Fruit fly (Drosophila melanogaster) whole organism, adult: ENCODE measurements around the gene pum.

Experiments
- CG11617 ChIP-seq: fragments of 200-800 bp; sonication (Bioruptor generic); optimal IDR thresholded peaks from 2 replicates; lab custom pipeline; 2017; ENCODE audit warnings: mild to moderate bottlenecking, missing biosample characterization, missing genetic modification reagents, missing genetic modification characterization
- CG12768 ChIP-seq: fragments of 200-800 bp; sonication (Bioruptor generic); optimal IDR thresholded peaks from 2 replicates; lab custom pipeline; 2017; ENCODE audit warnings: missing biosample characterization, missing genetic modification characterization, mild to moderate bottlenecking, moderate library complexity, missing genetic modification reagents
- CG14711 ChIP-seq: fragments of 200-800 bp; sonication (Bioruptor generic); optimal IDR thresholded peaks from 2 replicates; lab custom pipeline; 2018; ENCODE audit warnings: missing biosample characterization, mild to moderate bottlenecking, missing genetic modification characterization, moderate library complexity
- CG1620 ChIP-seq: fragments of 200-800 bp; sonication (Bioruptor generic); optimal IDR thresholded peaks from 2 replicates; lab custom pipeline; 2016; ENCODE audit warnings: missing biosample characterization, missing genetic modification characterization
- CG33017 ChIP-seq: fragments of 200-800 bp; sonication (Bioruptor generic); optimal IDR thresholded peaks from 2 replicates; lab custom pipeline; 2018; ENCODE audit warnings: missing biosample characterization, mild to moderate bottlenecking, missing genetic modification characterization, moderate library complexity
- CG5204 ChIP-seq: fragments of 200-800 bp; sonication (Bioruptor generic); optimal IDR thresholded peaks from 2 replicates; lab custom pipeline; 2016; ENCODE audit warnings: missing biosample characterization, missing genetic modification characterization
- CG7045 ChIP-seq: fragments of 200-800 bp; sonication (Bioruptor generic); optimal IDR thresholded peaks from 2 replicates; lab custom pipeline; 2017; ENCODE audit warnings: missing biosample characterization, mild to moderate bottlenecking, missing genetic modification characterization
- CG7101 ChIP-seq: fragments of 200-800 bp; sonication (Bioruptor generic); optimal IDR thresholded peaks from 2 replicates; lab custom pipeline; 2018; ENCODE audit warnings: missing biosample characterization, mild to moderate bottlenecking, missing genetic modification characterization, moderate library complexity
- Clk ChIP-seq: fragments of 200-800 bp; sonication (Bioruptor generic); optimal IDR thresholded peaks from 2 replicates; lab custom pipeline; 2017; ENCODE audit warnings: missing biosample characterization, missing genetic modification characterization
- Crg-1 ChIP-seq: fragments of 200-800 bp; sonication (Bioruptor generic); optimal IDR thresholded peaks from 2 replicates; lab custom pipeline; 2016; ENCODE audit warnings: missing biosample characterization, missing genetic modification characterization
- Hr96 ChIP-seq: fragments of 200-800 bp; sonication (Bioruptor generic); optimal IDR thresholded peaks from 2 replicates; lab custom pipeline; 2016; ENCODE audit warnings: missing biosample characterization, missing genetic modification characterization
- Mnt ChIP-seq: fragments of 200-800 bp; sonication (Bioruptor generic); optimal IDR thresholded peaks from 2 replicates; lab custom pipeline; 2016; ENCODE audit warnings: missing biosample characterization, mild to moderate bottlenecking, missing genetic modification characterization
- bab1 ChIP-seq: fragments of 200-800 bp; sonication (Bioruptor generic); optimal IDR thresholded peaks from 3 replicates; lab custom pipeline; 2019; ENCODE audit warnings: missing biosample characterization, mild to moderate bottlenecking, missing genetic modification characterization, moderate library complexity
- cic ChIP-seq: fragments of 200-800 bp; sonication (Bioruptor generic); optimal IDR thresholded peaks from 2 replicates; lab custom pipeline; 2017; ENCODE audit warnings: missing biosample characterization, mild to moderate bottlenecking, missing genetic modification characterization, moderate library complexity
- cnc ChIP-seq, 2 experiments: fragments of >200 bp; optimal IDR thresholded peaks; 2 replicates each; lab custom pipeline; 2017
- kay ChIP-seq: fragments of 200-800 bp; sonication (Bioruptor generic); peaks from one replicate; lab custom pipeline; 2016; ENCODE audit warnings: missing biosample characterization, missing genetic modification characterization, borderline replicate concordance
- ovo ChIP-seq: fragments of 200-800 bp; sonication (Bioruptor generic); optimal IDR thresholded peaks from 2 replicates; lab custom pipeline; 2016; ENCODE audit warnings: missing biosample characterization, missing genetic modification characterization
- pad ChIP-seq: fragments of 200-800 bp; sonication (Bioruptor generic); optimal IDR thresholded peaks from 3 replicates; lab custom pipeline; 2017; ENCODE audit warnings: missing biosample characterization, missing genetic modification characterization, mild to moderate bottlenecking, moderate library complexity, missing genetic modification reagents
- tj ChIP-seq: fragments of 200-800 bp; sonication (Bioruptor generic); optimal IDR thresholded peaks from 3 replicates; lab custom pipeline; 2017; ENCODE audit warnings: missing biosample characterization, mild to moderate bottlenecking, missing genetic modification characterization, moderate library complexity
- toe ChIP-seq: fragments of 200-800 bp; sonication (Bioruptor generic); optimal IDR thresholded peaks from 2 replicates; lab custom pipeline; 2016; ENCODE audit warnings: missing biosample characterization, missing genetic modification characterization

Gene pum

DNA sequence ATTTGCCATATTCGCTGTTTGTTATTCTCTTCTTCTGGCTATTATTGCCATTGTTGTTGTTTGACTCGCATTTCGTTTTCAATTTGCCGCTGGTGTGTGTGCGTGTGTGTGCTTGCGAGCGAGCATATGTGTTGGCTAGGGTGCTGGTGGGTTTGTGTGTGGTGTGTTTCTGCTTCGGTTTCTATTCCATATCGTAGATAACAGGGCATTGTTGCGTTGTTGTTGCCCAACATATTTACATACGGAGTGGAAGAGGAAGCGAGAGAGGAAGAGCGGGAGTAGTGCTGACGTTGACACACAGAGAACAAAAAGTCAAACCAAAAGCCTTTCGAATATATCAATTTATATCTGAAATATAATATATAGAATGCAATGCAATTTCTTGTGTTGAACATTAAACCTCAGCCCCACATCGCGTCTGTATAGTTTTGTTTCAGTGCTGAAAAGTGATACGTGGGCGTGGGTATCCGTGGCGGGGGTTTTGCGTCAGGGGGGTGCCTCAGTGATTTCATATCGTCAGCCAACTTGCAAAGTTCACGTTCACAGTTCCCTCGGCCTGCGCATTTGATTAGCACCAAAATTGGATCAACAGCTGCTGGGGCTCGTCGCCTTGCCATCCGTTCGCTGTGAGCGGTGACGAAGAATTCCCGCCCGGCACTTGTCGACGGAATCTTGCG is 182.9 kb downstream of the pum start:
- TF ChIP-seq kay (GFP tag; lab: Kevin White, UChicago): peak; percentile 98
- TF ChIP-seq bab1 (GFP tag; lab: Kevin White, UChicago): peak; percentile 63
- no peak for TF ChIP-seq CG5204 (GFP tag; lab: Kevin White, UChicago)
- TF ChIP-seq Clk (GFP tag; lab: Kevin White, UChicago): no peak
- TF ChIP-seq CG7101 (tag; lab: Kevin White, UChicago): peak; percentile 68
- peak; percentile 11 for TF ChIP-seq CG11617
- TF ChIP-seq cic: peak; percentile 61
- TF ChIP-seq Hr96: no peak
- peak; percentile 24 for TF ChIP-seq Mnt
- TF ChIP-seq toe (GFP tag; lab: Kevin White, UChicago): no peak
- TF ChIP-seq Crg-1: no peak
- peak; percentile 97 for TF ChIP-seq tj (GFP tag; lab: Kevin White, UChicago)
- TF ChIP-seq CG14711 (tag; lab: Kevin White, UChicago): peak; percentile 55
- no peak for TF ChIP-seq CG1620 (GFP tag; lab: Kevin White, UChicago)
- no peak for TF ChIP-seq CG12768
- no peak for TF ChIP-seq cnc (optimal IDR thresholded peaks at IDR 0.05; lab: Kevin White, UChicago)
- peak; percentile 27 for TF ChIP-seq ovo (GFP tag; lab: Kevin White, UChicago)
- TF ChIP-seq CG7045: peak; percentile 42
- TF ChIP-seq CG33017 (tag; lab: Kevin White, UChicago): peak; percentile 11
- peak; percentile 27 for TF ChIP-seq pad (GFP tag; lab: Kevin White, UChicago)

DNA sequence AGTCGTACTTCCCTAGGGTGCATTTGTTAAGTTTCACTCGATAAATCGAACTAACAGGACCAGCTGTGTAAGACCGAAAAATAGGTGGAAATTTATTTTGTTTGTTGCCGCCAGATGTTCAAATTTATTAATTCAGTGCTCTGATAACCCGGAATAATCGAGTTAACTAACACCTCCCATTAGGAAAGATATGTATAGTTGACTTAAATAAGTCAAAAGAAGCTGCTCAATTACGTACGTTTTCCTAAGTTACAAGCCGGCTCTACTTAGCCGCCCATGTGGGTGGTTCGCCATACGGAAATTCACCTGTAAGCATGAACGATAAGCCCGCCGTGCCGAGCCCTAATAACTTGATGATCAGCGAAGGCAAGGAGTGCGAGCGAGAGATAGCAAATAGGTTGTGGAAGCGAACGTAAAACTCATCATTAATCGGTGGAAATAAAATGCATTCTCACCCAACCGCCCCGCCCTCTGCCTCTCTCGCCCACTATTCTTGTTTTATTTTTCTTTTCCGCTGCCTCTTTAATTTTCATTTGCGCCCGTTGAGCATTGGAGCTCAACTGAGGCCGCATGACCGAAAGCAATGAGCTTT is 183.5 kb downstream of the pum start:
- TF ChIP-seq tj (GFP tag; lab: Kevin White, UChicago) (no peak), CG33017 (tag; lab: Kevin White, UChicago) (peak; percentile 69), cnc (optimal IDR thresholded peaks at IDR 0.05; lab: Kevin White, UChicago) (peak; percentile 80 to 97), CG12768 (peak; percentile 74), CG7101 (tag; lab: Kevin White, UChicago) (peak; percentile 69), toe (GFP tag; lab: Kevin White, UChicago) (peak; percentile 69), Clk (GFP tag; lab: Kevin White, UChicago) (peak; percentile 7), CG5204 (GFP tag; lab: Kevin White, UChicago) (no peak), Mnt (peak; percentile 87), CG7045 (peak; percentile 60), kay (GFP tag; lab: Kevin White, UChicago) (no peak), pad (GFP tag; lab: Kevin White, UChicago) (peak; percentile 38), cic (peak; percentile 96), ovo (GFP tag; lab: Kevin White, UChicago) (no peak), CG1620 (GFP tag; lab: Kevin White, UChicago) (no peak), CG14711 (tag; lab: Kevin White, UChicago) (peak; percentile 52), Hr96 (peak; percentile 79), bab1 (GFP tag; lab: Kevin White, UChicago) (no peak), CG11617 (peak; percentile 75), Crg-1 (no peak)

- TF ChIP-seq Mnt: peak; percentile 87
- no peak for TF ChIP-seq toe (GFP tag; lab: Kevin White, UChicago)
- TF ChIP-seq CG7045: peak; percentile 34
- peak; percentile 17 for TF ChIP-seq CG14711 (tag; lab: Kevin White, UChicago)
- TF ChIP-seq CG11617: no peak
- no peak for TF ChIP-seq kay (GFP tag; lab: Kevin White, UChicago)
- TF ChIP-seq cic: peak; percentile 92
- peak; percentile 61 for TF ChIP-seq CG33017 (tag; lab: Kevin White, UChicago)
- peak; percentile 9 for TF ChIP-seq Crg-1
- peak; percentile 52 for TF ChIP-seq tj (GFP tag; lab: Kevin White, UChicago)
- no peak for TF ChIP-seq CG5204 (GFP tag; lab: Kevin White, UChicago)
- peak; percentile 88 for TF ChIP-seq pad (GFP tag; lab: Kevin White, UChicago)
- TF ChIP-seq cnc (optimal IDR thresholded peaks at IDR 0.05; lab: Kevin White, UChicago): no peak
- peak; percentile 42 for TF ChIP-seq Hr96
- peak; percentile 71 for TF ChIP-seq CG12768
- TF ChIP-seq Clk (GFP tag; lab: Kevin White, UChicago): peak; percentile 35
- peak; percentile 35 for TF ChIP-seq bab1 (GFP tag; lab: Kevin White, UChicago)
- TF ChIP-seq CG1620 (GFP tag; lab: Kevin White, UChicago): no peak
- peak; percentile 46 for TF ChIP-seq CG7101 (tag; lab: Kevin White, UChicago)
- peak; percentile 40 for TF ChIP-seq ovo (GFP tag; lab: Kevin White, UChicago)
Observed at dm6 chr3R:9053021-9053420, 184.5 kb downstream of the pum start.

DNA sequence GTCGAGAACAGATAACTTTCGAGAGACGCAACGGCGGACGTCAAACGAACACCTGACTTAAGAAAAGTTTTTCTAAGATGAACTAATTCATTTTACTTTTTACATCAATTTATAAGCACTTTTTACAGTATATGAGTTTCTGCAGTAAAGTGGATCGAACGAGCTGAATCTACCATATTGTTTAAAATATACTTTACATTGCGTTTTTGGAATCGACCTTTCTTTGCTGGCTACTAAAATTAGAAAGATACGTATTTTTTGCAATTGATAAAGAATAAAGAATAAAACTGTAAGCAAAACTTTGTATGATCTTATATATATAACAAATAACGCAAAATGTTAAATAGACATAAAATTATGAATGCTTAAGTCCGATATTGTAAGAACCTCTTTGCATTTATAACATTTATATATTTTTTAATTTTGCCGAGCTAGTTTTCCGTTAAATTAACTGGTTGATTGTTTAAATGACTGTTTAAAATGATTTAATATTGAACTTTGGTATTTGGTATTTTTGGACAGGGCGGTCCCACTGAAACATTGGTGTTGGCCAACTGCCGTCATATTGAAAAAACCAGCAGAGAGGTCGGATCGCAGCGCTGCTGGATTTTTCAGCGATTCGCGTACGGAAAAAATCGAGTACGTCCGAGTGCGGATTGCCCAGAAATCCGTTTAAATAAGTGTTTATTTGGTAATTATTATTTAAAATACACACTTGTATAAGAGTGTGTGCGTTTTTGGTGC is 185.4 kb downstream of the pum start, which contains the start of gene Kdm2:
Gene Kdm2 (plus strand): TSS at position 559 of the 744 bp plus-strand sequence.
- TF ChIP-seq CG12768: peak; percentile 2
- TF ChIP-seq toe (GFP tag; lab: Kevin White, UChicago): no peak
- no peak for TF ChIP-seq CG5204 (GFP tag; lab: Kevin White, UChicago)
- TF ChIP-seq kay (GFP tag; lab: Kevin White, UChicago): peak; percentile 59
- TF ChIP-seq CG7045: no peak
- TF ChIP-seq CG14711 (tag; lab: Kevin White, UChicago): no peak
- TF ChIP-seq tj (GFP tag; lab: Kevin White, UChicago): peak; percentile 14
- TF ChIP-seq CG7101 (tag; lab: Kevin White, UChicago): peak; percentile 55
- no peak for TF ChIP-seq cnc (optimal IDR thresholded peaks at IDR 0.05; lab: Kevin White, UChicago)
- TF ChIP-seq Hr96: no peak
- peak; percentile 2 for TF ChIP-seq cic
- TF ChIP-seq Mnt: peak; percentile 3
- peak; percentile 47 for TF ChIP-seq bab1 (GFP tag; lab: Kevin White, UChicago)
- no peak for TF ChIP-seq pad (GFP tag; lab: Kevin White, UChicago)
- peak; percentile 49 for TF ChIP-seq CG1620 (GFP tag; lab: Kevin White, UChicago)
- TF ChIP-seq Crg-1: no peak
- peak; percentile 49 for TF ChIP-seq CG33017 (tag; lab: Kevin White, UChicago)
- TF ChIP-seq CG11617: no peak
- no peak for TF ChIP-seq Clk (GFP tag; lab: Kevin White, UChicago)
- TF ChIP-seq ovo (GFP tag; lab: Kevin White, UChicago): no peak
